Fruit fly (Drosophila melanogaster): ENCODE results near the gene CG9705.

CG9705 gene

dm6 chr3L:16749726-16750125 lies 30.2 kb upstream of the CG9705 start (continued):
- TF ChIP-seq CG34422 (GFP tag; IDR thresholded peaks at IDR 0.05) (no peak), CoRest (tag; optimal IDR thresholded peaks at IDR 0.05) (peak; percentile 6), YL-1 (GFP tag; optimal IDR thresholded peaks at IDR 0.05) (no peak), Sox102F (GFP tag; optimal IDR thresholded peaks at IDR 0.05) (peak; percentile 2), h (optimal IDR thresholded peaks at IDR 0.05) (no peak), pita (GFP tag; optimal IDR thresholded peaks at IDR 0.05) (no peak), Kr (GFP tag; optimal IDR thresholded peaks at IDR 0.05) (no peak), CG7839 (tag; optimal IDR thresholded peaks at IDR 0.05) (peak; percentile 55), gcm (GFP tag; optimal IDR thresholded peaks at IDR 0.05) (no peak), CG10274 (GFP tag; optimal IDR thresholded peaks at IDR 0.05) (no peak), Hmr (GFP tag; optimal IDR thresholded peaks at IDR 0.05) (no peak), Hr3 (GFP tag; optimal IDR thresholded peaks at IDR 0.05) (no peak), ATbp (GFP tag; optimal IDR thresholded peaks at IDR 0.05) (peak; percentile 18), Meics (GFP tag; optimal IDR thresholded peaks at IDR 0.05) (no peak), mam (GFP tag; optimal IDR thresholded peaks at IDR 0.05) (no peak), ci (GFP tag; IDR thresholded peaks at IDR 0.05) (no peak), CG8290 (GFP tag; optimal IDR thresholded peaks at IDR 0.05) (no peak), CG8290 (tag; optimal IDR thresholded peaks at IDR 0.05) (no peak), HLHmδ (GFP tag; optimal IDR thresholded peaks at IDR 0.05) (no peak), cas (GFP tag; IDR thresholded peaks at IDR 0.05) (no peak), CG8478 (optimal IDR thresholded peaks at IDR 0.05) (no peak), CG5180 (GFP tag; optimal IDR thresholded peaks at IDR 0.05) (no peak), CG12219 (GFP tag; optimal IDR thresholded peaks at IDR 0.05) (no peak), hkb (optimal IDR thresholded peaks at IDR 0.05) (no peak), hkb (GFP tag; IDR thresholded peaks at IDR 0.05) (peak; percentile 45; the same call in 1 of the 2 replicates), bowl (GFP tag; IDR thresholded peaks at IDR 0.05) (no peak), Pdp1 (GFP tag; optimal IDR thresholded peaks at IDR 0.05) (no peak), rib (GFP tag; IDR thresholded peaks at IDR 0.05) (no peak), fru (optimal IDR thresholded peaks at IDR 0.05) (no peak), CG2712 (tag; optimal IDR thresholded peaks at IDR 0.05) (peak; percentile 84), bbx (GFP tag; IDR thresholded peaks at IDR 0.05; ENCODE audit: partially characterized antibody) (no peak), org-1 (GFP tag; optimal IDR thresholded peaks at IDR 0.05) (no peak), CG30020 (tag; optimal IDR thresholded peaks at IDR 0.05) (no peak), Ravus (GFP tag; IDR thresholded peaks at IDR 0.05) (no peak), ERR (GFP tag; optimal IDR thresholded peaks at IDR 0.05) (no peak), CG9797 (GFP tag; optimal IDR thresholded peaks at IDR 0.05) (no peak), CG30431 (GFP tag; optimal IDR thresholded peaks at IDR 0.05) (peak; percentile 12), fd3F (GFP tag; optimal IDR thresholded peaks at IDR 0.05) (no peak), yki (optimal IDR thresholded peaks at IDR 0.05) (no peak), dan (GFP tag; IDR thresholded peaks at IDR 0.05) (no peak), Usf (GFP tag; optimal IDR thresholded peaks at IDR 0.05) (no peak), Ets97D (GFP tag; optimal IDR thresholded peaks at IDR 0.05) (no peak), Awh (GFP tag; IDR thresholded peaks at IDR 0.05) (no peak), CG8089 (GFP tag; optimal IDR thresholded peaks at IDR 0.05) (no peak), repo (GFP tag; optimal IDR thresholded peaks at IDR 0.05) (no peak), CG4328 (GFP tag; optimal IDR thresholded peaks at IDR 0.05) (no peak), croc (GFP tag; conservative IDR thresholded peaks at IDR 0.05) (no peak), CG17829 (tag; optimal IDR thresholded peaks at IDR 0.05) (peak; percentile 66), maf-S (GFP tag; optimal IDR thresholded peaks at IDR 0.05) (no peak), exex (tag; optimal IDR thresholded peaks at IDR 0.05) (no peak), schlank (tag; optimal IDR thresholded peaks at IDR 0.05) (no peak), CG8388 (GFP tag; optimal IDR thresholded peaks at IDR 0.05) (peak; percentile 49), H2.0 (GFP tag; IDR thresholded peaks at IDR 0.05) (no peak), Aef1 (GFP tag; IDR thresholded peaks at IDR 0.05) (no peak)

Measured in whole organism, embryonic.